Worm (Caenorhabditis elegans): ENCODE data around the gene reps-1.

The reps-1 gene

ce11 chrV:19010405-19010804 lies 20.1 kb upstream of the reps-1 start:
- TF ChIP-seq ceh-28 (tag; optimal IDR thresholded peaks at IDR 0.05): peak; percentile 97
- no peak for TF ChIP-seq skn-1 (tag; optimal IDR thresholded peaks at IDR 0.05)

- TF ChIP-seq mxl-3 (GFP tag; optimal IDR thresholded peaks at IDR 0.05) (no peak), hlh-30 (tag; optimal IDR thresholded peaks at IDR 0.05; ENCODE audit: insufficient read depth) (no peak), lin-29 (GFP tag; IDR thresholded peaks at IDR 0.05) (no peak), ceh-44 (GFP tag; IDR thresholded peaks at IDR 0.05) (0 out of 2 replicates have a peak, but pooled peaks have one; percentile 5)
Observed at ce11 chrV:19001656-19002055, 11.4 kb upstream of the reps-1 start, which contains the start of gene Y39B6A.33. Gene Y39B6A.33 (plus strand): TSS chrV:19001956.

ce11 chrV:19001016-19001415 lies 10.7 kb upstream of the reps-1 start, which contains the start of gene Y39B6A.34:
Gene Y39B6A.34 (plus strand): TSS chrV:19001018.
- TF ChIP-seq lir-3 (tag; optimal IDR thresholded peaks at IDR 0.05): no peak
- no peak for TF ChIP-seq hlh-11 (tag; optimal IDR thresholded peaks at IDR 0.05)
- TF ChIP-seq rbr-2 (tag; optimal IDR thresholded peaks at IDR 0.05): peak; percentile 33
- no peak for TF ChIP-seq daf-19 (GFP tag; conservative IDR thresholded peaks at IDR 0.05)
- peak; percentile 2 for TF ChIP-seq dve-1 (tag; optimal IDR thresholded peaks at IDR 0.05; ENCODE audit: insufficient read depth)
- no peak for TF ChIP-seq ceh-28 (tag; optimal IDR thresholded peaks at IDR 0.05)
- TF ChIP-seq unc-130 (GFP tag; optimal IDR thresholded peaks at IDR 0.05): no peak
- TF ChIP-seq nhr-237 (tag; optimal IDR thresholded peaks at IDR 0.05): no peak
- peak; percentile 17 for TF ChIP-seq ama-1 (optimal IDR thresholded peaks at IDR 0.05)
- no peak for TF ChIP-seq nhr-41 (GFP tag; IDR thresholded peaks at IDR 0.05)
- peak in 1 of 2 experiments; percentile 28 for TF ChIP-seq lsy-2 (tag; optimal IDR thresholded peaks at IDR 0.05)
- TF ChIP-seq pha-4 (GFP tag; IDR thresholded peaks at IDR 0.05): peak; percentile 30; the same call in 1 of the 2 replicates
- TF ChIP-seq pha-4 (tag; optimal IDR thresholded peaks at IDR 0.05): no peak
- peak; percentile 7 for TF ChIP-seq nhr-28 (tag; optimal IDR thresholded peaks at IDR 0.05)
- peak; percentile 37; the same call in 1 of the 2 replicates for TF ChIP-seq set-16 (GFP tag; IDR thresholded peaks at IDR 0.05)
- TF ChIP-seq mxl-2 (GFP tag; conservative IDR thresholded peaks at IDR 0.05): no peak
- TF ChIP-seq pqm-1 (tag; optimal IDR thresholded peaks at IDR 0.05): no peak
- no peak for TF ChIP-seq attf-4 (tag; optimal IDR thresholded peaks at IDR 0.05)
- TF ChIP-seq aha-1 (tag): peak; percentile 61
- 0 out of 2 replicates have a peak, but pooled peaks have one; percentile 13 for TF ChIP-seq Y48G9A.11 (GFP tag; IDR thresholded peaks at IDR 0.05)
- TF ChIP-seq mxl-3 (GFP tag; optimal IDR thresholded peaks at IDR 0.05): no peak
- peak; percentile 48 for TF ChIP-seq mes-2 (tag; optimal IDR thresholded peaks at IDR 0.05; ENCODE audit: poor library complexity, severe bottlenecking)
- peak in 1 of 2 experiments; percentile 9 for TF ChIP-seq daf-16 (GFP tag; optimal IDR thresholded peaks at IDR 0.05)
- no peak for TF ChIP-seq daf-16 (tag; optimal IDR thresholded peaks at IDR 0.05)
- TF ChIP-seq mep-1 (tag; optimal IDR thresholded peaks at IDR 0.05): peak; percentile 45
- no peak for TF ChIP-seq zag-1 (tag; optimal IDR thresholded peaks at IDR 0.05)
- no peak for TF ChIP-seq nhr-102 (tag; optimal IDR thresholded peaks at IDR 0.05)
- TF ChIP-seq fos-1 (tag; optimal IDR thresholded peaks at IDR 0.05): no peak
- no peak for TF ChIP-seq lin-13 (GFP tag; optimal IDR thresholded peaks at IDR 0.05)
- TF ChIP-seq nhr-77 (tag; optimal IDR thresholded peaks at IDR 0.05): peak; percentile 30
- no peak for TF ChIP-seq dpl-1 (GFP tag; optimal IDR thresholded peaks at IDR 0.05)
- TF ChIP-seq F10B5.3 (tag; optimal IDR thresholded peaks at IDR 0.05): peak; percentile 27
- TF ChIP-seq nhr-25 (tag; optimal IDR thresholded peaks at IDR 0.05; ENCODE audit: borderline replicate concordance, insufficient read depth): no peak
- no peak for TF ChIP-seq snpc-1.2 (GFP tag; IDR thresholded peaks at IDR 0.05)

ce11 chrV:19000542-19000941 lies 10.2 kb upstream of the reps-1 start:
- TF ChIP-seq Y75B8A.6 (GFP tag; IDR thresholded peaks at IDR 0.05): 0 out of 2 replicates have a peak, but pooled peaks have one; percentile 43
- TF ChIP-seq aha-1 (tag): peak; percentile 94
- no peak for TF ChIP-seq attf-4 (tag; optimal IDR thresholded peaks at IDR 0.05)
